Worm (Caenorhabditis elegans) whole organism, L4 larva: ENCODE data around the gene let-2.
A peak's percentile ranks its signal among the peaks of the same experiment; 100 is the strongest.

Source experiments
- R02D3.7 ChIP-seq: fragments of 150-350 bp; sonication (generic microtip); optimal IDR thresholded peaks from 3 replicates; lab custom pipeline; 2014; ENCODE audit warnings: missing biosample characterization, missing genetic modification characterization
- ceh-44 ChIP-seq: fragments of 200-800 bp; sonication (Bioruptor generic); IDR thresholded peaks from 2 replicates; pipeline ENCODE4 v1.3.6; 2022; ENCODE audit warnings: missing genetic modification reagents, missing genetic modification characterization, missing compliant biosample characterization
- ceh-62 ChIP-seq: sonication (generic microtip); optimal IDR thresholded peaks from 2 replicates; lab custom pipeline; 2017; ENCODE audit warnings: missing biosample characterization, missing genetic modification characterization
- duxl-1 ChIP-seq: sonication (generic microtip); optimal IDR thresholded peaks from 2 replicates; lab custom pipeline; 2016; ENCODE audit warnings: mild to moderate bottlenecking, missing genetic modification characterization, moderate library complexity, missing compliant biosample characterization; ENCODE audit not compliant: poor library complexity
- hlh-11 ChIP-seq: fragments of 200-800 bp; sonication (Bioruptor generic); optimal IDR thresholded peaks from 2 replicates; lab custom pipeline; 2018; ENCODE audit warnings: mild to moderate bottlenecking, missing genetic modification characterization, missing compliant biosample characterization
- lir-3 ChIP-seq: sonication (generic microtip); optimal IDR thresholded peaks from 2 replicates; lab custom pipeline; 2016; ENCODE audit warnings: mild to moderate bottlenecking, missing genetic modification characterization, missing compliant biosample characterization
- nhr-10 ChIP-seq: fragments of 150-350 bp; optimal IDR thresholded peaks from 2 replicates; lab custom pipeline; 2014; ENCODE audit warnings: missing biosample characterization, missing genetic modification characterization
- nhr-237 ChIP-seq: sonication (generic microtip); optimal IDR thresholded peaks from 2 replicates; lab custom pipeline; 2017; ENCODE audit warnings: missing biosample characterization, missing genetic modification characterization
- unc-62 ChIP-seq, 3 experiments: fragments of 150-350 bp in 1 of 3; sonication (generic microtip); optimal IDR thresholded peaks in 2 of 3; peaks in 1 of 3; 1 replicate in 1 of 3; 2 replicates in 2 of 3; lab custom pipeline; 2014 to 2017; ENCODE audit warnings: missing biosample characterization in 3 of 3, missing genetic modification characterization in 3 of 3, missing genetic modification reagents in 3 of 3, missing genotype in 1 of 3

- no peak for TF ChIP-seq nhr-237 (tag; lab: Kevin White, UChicago)
- no peak for TF ChIP-seq duxl-1
- no peak for TF ChIP-seq ceh-62 (tag; lab: Kevin White, UChicago)
- peak in 1 of 2 experiments; percentile 65 for TF ChIP-seq unc-62 (GFP tag; optimal IDR thresholded peaks at IDR 0.05 in 1 of 2; lab: Kevin White, UChicago)
- no peak for TF ChIP-seq unc-62 (tag; optimal IDR thresholded peaks at IDR 0.05; lab: Kevin White, UChicago)
- TF ChIP-seq R02D3.7 (tag; lab: Kevin White, UChicago) = no peak
- no peak for TF ChIP-seq nhr-10 (tag; lab: Kevin White, UChicago)
- no peak for TF ChIP-seq hlh-11 (tag; lab: Kevin White, UChicago)
- TF ChIP-seq lir-3 = no peak
- TF ChIP-seq ceh-44 (GFP tag; lab: Robert Waterston, UW) = no peak
Observed at ce11 chrX:16388362-16388761, 778 bp downstream of the let-2 start.
